Worm (Caenorhabditis elegans) whole organism, L4 larva: ENCODE data around the gene F31E9.6.

Experiments used
- egl-27 ChIP-seq: sonication (generic microtip); optimal IDR thresholded peaks from 3 replicates; lab custom pipeline; 2017; ENCODE audit warnings: missing biosample characterization, missing genetic modification reagents, missing genetic modification characterization
- fos-1 ChIP-seq: fragments of 150-350 bp; optimal IDR thresholded peaks from 2 replicates; lab custom pipeline; 2014; ENCODE audit warnings: missing biosample characterization, missing genetic modification characterization
- madf-9 ChIP-seq: fragments of 200-800 bp; sonication (Bioruptor generic); conservative IDR thresholded peaks from 2 replicates; pipeline ENCODE4 v1.3.6; 2022; ENCODE audit warnings: missing genetic modification reagents, missing genetic modification characterization, missing compliant biosample characterization
- nhr-6 ChIP-seq: fragments of 150-350 bp; optimal IDR thresholded peaks from 2 replicates; lab custom pipeline; 2014; ENCODE audit warnings: missing biosample characterization, missing genetic modification characterization
- pqm-1 ChIP-seq: sonication (generic microtip); optimal IDR thresholded peaks from 2 replicates; lab custom pipeline; 2017; ENCODE audit warnings: missing biosample characterization, missing genetic modification characterization
- unc-62 ChIP-seq, 3 experiments: fragments of 150-350 bp in 1 of 3; sonication (generic microtip); optimal IDR thresholded peaks in 2 of 3; peaks in 1 of 3; 1 replicate in 1 of 3; 2 replicates in 2 of 3; lab custom pipeline; 2014 to 2017; ENCODE audit warnings: missing biosample characterization in 3 of 3, missing genetic modification characterization in 3 of 3, missing genetic modification reagents in 3 of 3, missing genotype in 1 of 3

ce11 chrV:17303392-17303791 lies 11.6 kb downstream of the F31E9.6 start:
- TF ChIP-seq egl-27 (tag; lab: Kevin White, UChicago) (no peak), fos-1 (no peak), madf-9 (no peak), nhr-6 (tag; lab: Kevin White, UChicago) (no peak), pqm-1 (tag; lab: Kevin White, UChicago) (no peak), unc-62 (GFP tag; optimal IDR thresholded peaks at IDR 0.05 in 1 of 2; lab: Kevin White, UChicago) (peak in 1 of 2 experiments; percentile 90), unc-62 (tag; optimal IDR thresholded peaks at IDR 0.05; lab: Kevin White, UChicago) (no peak)
